Worm (Caenorhabditis elegans) whole organism, L4 larva: ENCODE measurements around the gene C56E6.2.

Experiments
- ama-1 ChIP-seq: fragments of 150-350 bp; optimal IDR thresholded peaks from 2 replicates; lab custom pipeline; 2014; ENCODE audit warnings: inconsistent platforms, mixed read lengths
- egl-43 ChIP-seq: fragments of 200-800 bp; sonication (Bioruptor generic); IDR thresholded peaks from 2 replicates; pipeline ENCODE4 v1.3.6; 2022; ENCODE audit warnings: missing genetic modification reagents, missing genetic modification characterization, missing compliant biosample characterization
- hlh-30 ChIP-seq: sonication (generic microtip); optimal IDR thresholded peaks from 2 replicates; lab custom pipeline; 2017; ENCODE audit warnings: antibody characterized with exemption, mild to moderate bottlenecking, missing genetic modification characterization, missing compliant biosample characterization; ENCODE audit not compliant: insufficient read depth
- lin-13 ChIP-seq: fragments of 150-350 bp; optimal IDR thresholded peaks from 2 replicates; lab custom pipeline; 2014; ENCODE audit warnings: missing biosample characterization, missing genetic modification reagents, missing genetic modification characterization
- mdl-1 ChIP-seq, 2 experiments: fragments of 150-350 bp in 1 of 2; sonication (generic microtip) in 1 of 2; optimal IDR thresholded peaks; 2 replicates each; lab custom pipeline; 2014 to 2017; ENCODE audit warnings: missing biosample characterization in 2 of 2, missing genetic modification characterization in 2 of 2
- pqm-1 ChIP-seq: sonication (generic microtip); optimal IDR thresholded peaks from 2 replicates; lab custom pipeline; 2017; ENCODE audit warnings: missing biosample characterization, missing genetic modification characterization
- skn-1 ChIP-seq: fragments of 150-350 bp; optimal IDR thresholded peaks from 2 replicates; lab custom pipeline; 2014; ENCODE audit warnings: missing biosample characterization, missing genetic modification characterization
- tra-1 ChIP-seq: fragments of 200-800 bp; sonication (Bioruptor generic); IDR thresholded peaks from 2 replicates; pipeline ENCODE4 v1.3.6; 2022; ENCODE audit warnings: missing genetic modification reagents, missing genetic modification characterization, missing compliant biosample characterization
- ztf-11 ChIP-seq: fragments of 150-350 bp; optimal IDR thresholded peaks from 2 replicates; lab custom pipeline; 2014; ENCODE audit warnings: missing biosample characterization, missing genetic modification characterization

DNA sequence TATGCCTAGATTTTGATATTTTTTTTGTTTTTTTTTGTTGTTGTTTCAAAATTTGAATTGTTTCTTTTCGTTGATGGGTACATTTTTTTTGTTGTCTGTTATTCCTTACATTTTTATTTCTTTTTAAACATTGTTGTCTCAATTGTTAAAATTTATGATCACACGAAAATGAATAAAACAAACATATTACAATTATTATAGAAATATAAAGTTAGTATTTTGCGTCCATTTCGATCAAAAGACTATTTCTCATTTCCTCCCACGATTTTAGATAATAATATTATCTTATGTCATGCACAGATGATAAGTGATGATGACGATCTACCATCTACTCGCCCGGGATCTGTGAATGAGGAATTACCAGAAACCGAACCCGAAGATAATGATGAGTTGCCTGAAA lies 29.9 kb downstream of the C56E6.2 start, which contains the start of gene wrn-1:
- TF ChIP-seq mdl-1 (tag; optimal IDR thresholded peaks at IDR 0.05; lab: Kevin White, UChicago) = no peak
- TF ChIP-seq pqm-1 (tag; lab: Kevin White, UChicago) = no peak
- TF ChIP-seq ztf-11 (tag; lab: Kevin White, UChicago) = no peak
- TF ChIP-seq egl-43 (GFP tag; lab: Robert Waterston, UW) = no peak
- no peak for TF ChIP-seq hlh-30 (tag; lab: Kevin White, UChicago)
- no peak for TF ChIP-seq skn-1 (tag; lab: Kevin White, UChicago)
- TF ChIP-seq tra-1 (GFP tag; lab: Robert Waterston, UW) = no peak
- TF ChIP-seq ama-1 (lab: Kevin White, UChicago) = no peak
- no peak for TF ChIP-seq lin-13
